Worm (Caenorhabditis elegans): Measurements from ENCODE around the gene F17C11.4.

- TF ChIP-seq dao-5 (tag; optimal IDR thresholded peaks at IDR 0.05) (no peak), him-1 (tag; optimal IDR thresholded peaks at IDR 0.05) (no peak), W03F9.2 (tag; optimal IDR thresholded peaks at IDR 0.05) (no peak)
Measured at ce11 chrV:10975091-10975490, 23.4 kb downstream of the F17C11.4 start.

Measured in whole organism, L4/young adult.